Fruit fly (Drosophila melanogaster) whole organism, embryonic: Measurements from ENCODE around the gene Herc4.
A peak's percentile ranks its signal among the peaks of the same experiment; 100 is the strongest.

Source experiments
- ATbp ChIP-seq: fragments of 200-800 bp; sonication (Bioruptor generic); optimal IDR thresholded peaks from 2 replicates; lab custom pipeline; 2017; ENCODE audit warnings: missing biosample characterization, mild to moderate bottlenecking, missing genetic modification characterization, missing genetic modification reagents
- Atf6 ChIP-seq: fragments of 200-800 bp; sonication (Bioruptor generic); IDR thresholded peaks from 2 replicates; pipeline ENCODE4 v1.3.6; 2022; ENCODE audit warnings: missing biosample characterization, missing genetic modification characterization
- B-H2 ChIP-seq: fragments of 200-800 bp; sonication (Bioruptor generic); optimal IDR thresholded peaks from 2 replicates; lab custom pipeline; 2018; ENCODE audit warnings: missing biosample characterization, mild to moderate bottlenecking, missing genetic modification characterization
- Bteb2 ChIP-seq: fragments of 200-800 bp; sonication (Bioruptor generic); optimal IDR thresholded peaks from 2 replicates; lab custom pipeline; 2016; ENCODE audit warnings: missing biosample characterization, missing genetic modification characterization
- CG10209 ChIP-seq: fragments of 200-800 bp; sonication (Bioruptor generic); optimal IDR thresholded peaks from 3 replicates; lab custom pipeline; 2017; ENCODE audit warnings: missing biosample characterization, mild to moderate bottlenecking, missing genetic modification characterization, missing genetic modification reagents
- CG10366 ChIP-seq: fragments of 200-800 bp; sonication (Bioruptor generic); IDR thresholded peaks from 2 replicates; pipeline ENCODE4 v1.3.6; 2022; ENCODE audit warnings: missing biosample characterization, missing genetic modification characterization
- CG10462 ChIP-seq: fragments of 200-800 bp; sonication (Bioruptor generic); optimal IDR thresholded peaks from 2 replicates; lab custom pipeline; 2016; ENCODE audit warnings: missing biosample characterization, missing genetic modification characterization
- CG10543 ChIP-seq: fragments of 200-800 bp; sonication (Bioruptor generic); optimal IDR thresholded peaks from 3 replicates; lab custom pipeline; 2017; ENCODE audit warnings: missing biosample characterization, mild to moderate bottlenecking, missing genetic modification characterization, moderate library complexity
- CG11093 ChIP-seq: fragments of 200-800 bp; sonication (Bioruptor generic); IDR thresholded peaks from 3 replicates; pipeline ENCODE4 v1.3.6; 2022; ENCODE audit warnings: missing biosample characterization, missing genetic modification characterization
- CG11695 ChIP-seq: fragments of 200-800 bp; sonication (Bioruptor generic); IDR thresholded peaks from 3 replicates; pipeline ENCODE4 v1.3.6; 2022; ENCODE audit warnings: missing biosample characterization, missing genetic modification characterization
- CG1233 ChIP-seq: fragments of 200-800 bp; sonication (Bioruptor generic); optimal IDR thresholded peaks from 4 replicates; lab custom pipeline; 2018; ENCODE audit warnings: missing biosample characterization, mild to moderate bottlenecking, missing genetic modification characterization
- CG13123 ChIP-seq: fragments of 200-800 bp; sonication (Bioruptor generic); optimal IDR thresholded peaks from 2 replicates; lab custom pipeline; 2016; ENCODE audit warnings: missing biosample characterization, missing genetic modification characterization
- CG14050 ChIP-seq: fragments of 200-800 bp; sonication (Bioruptor generic); IDR thresholded peaks from 3 replicates; pipeline ENCODE4 v1.3.6; 2022; ENCODE audit warnings: missing biosample characterization, missing genetic modification characterization
- CG1529 ChIP-seq: fragments of 200-800 bp; sonication (Bioruptor generic); optimal IDR thresholded peaks from 3 replicates; lab custom pipeline; 2018; ENCODE audit warnings: missing biosample characterization, missing genetic modification characterization
- CG1603 ChIP-seq: fragments of 200-800 bp; sonication (Bioruptor generic); optimal IDR thresholded peaks from 2 replicates; lab custom pipeline; 2019; ENCODE audit warnings: missing biosample characterization, mild to moderate bottlenecking, missing genetic modification characterization, moderate library complexity
- CG17385 ChIP-seq: fragments of 200-800 bp; sonication (Bioruptor generic); optimal IDR thresholded peaks from 3 replicates; lab custom pipeline; 2018; ENCODE audit warnings: missing biosample characterization, mild to moderate bottlenecking, missing genetic modification characterization
- CG17829 ChIP-seq: fragments of 200-800 bp; optimal IDR thresholded peaks from 2 replicates; lab custom pipeline; 2019; ENCODE audit warnings: missing biosample characterization, mild to moderate bottlenecking, missing genetic modification characterization, moderate library complexity
- CG1792 ChIP-seq: fragments of 200-800 bp; sonication (Bioruptor generic); optimal IDR thresholded peaks from 2 replicates; lab custom pipeline; 2016; ENCODE audit warnings: missing biosample characterization, missing genetic modification characterization
- CG18476 ChIP-seq: fragments of 200-800 bp; sonication (Bioruptor generic); optimal IDR thresholded peaks from 2 replicates; lab custom pipeline; 2016; ENCODE audit warnings: missing biosample characterization, mild to moderate bottlenecking, missing genetic modification characterization
- CG2889 ChIP-seq: fragments of 200-800 bp; sonication (Bioruptor generic); IDR thresholded peaks from 3 replicates; pipeline ENCODE4 v1.3.6; 2022; ENCODE audit warnings: missing biosample characterization, missing genetic modification characterization
- CG31388 ChIP-seq: fragments of 200-800 bp; sonication (Bioruptor generic); optimal IDR thresholded peaks from 2 replicates; lab custom pipeline; 2016; ENCODE audit warnings: missing biosample characterization, missing genetic modification characterization
- CG32532 ChIP-seq: fragments of 200-800 bp; sonication (Bioruptor generic); IDR thresholded peaks from 2 replicates; pipeline ENCODE4 v1.3.6; 2022; ENCODE audit warnings: missing biosample characterization, missing genetic modification characterization
- CG4282 ChIP-seq: fragments of 200-800 bp; sonication (Bioruptor generic); optimal IDR thresholded peaks from 2 replicates; lab custom pipeline; 2016; ENCODE audit warnings: missing biosample characterization, missing genetic modification characterization
- CG6175 ChIP-seq: fragments of 200-800 bp; sonication (Bioruptor generic); IDR thresholded peaks from 3 replicates; pipeline ENCODE4 v1.3.6; 2022; ENCODE audit warnings: missing biosample characterization, missing genetic modification characterization
- CG6654 ChIP-seq: fragments of 200-800 bp; sonication (Bioruptor generic); optimal IDR thresholded peaks from 2 replicates; lab custom pipeline; 2017; ENCODE audit warnings: missing biosample characterization, mild to moderate bottlenecking, missing genetic modification characterization
- CG7556 ChIP-seq: fragments of 200-800 bp; sonication (Bioruptor generic); optimal IDR thresholded peaks from 2 replicates; lab custom pipeline; 2017; ENCODE audit warnings: missing biosample characterization, mild to moderate bottlenecking, missing genetic modification characterization
- CG7928 ChIP-seq: fragments of 200-800 bp; sonication (Bioruptor generic); optimal IDR thresholded peaks from 2 replicates; lab custom pipeline; 2017; ENCODE audit warnings: missing biosample characterization, mild to moderate bottlenecking, missing genetic modification characterization
- CG7963 ChIP-seq: fragments of 200-800 bp; sonication (Bioruptor generic); IDR thresholded peaks from 3 replicates; pipeline ENCODE4 v1.3.6; 2022; ENCODE audit warnings: missing biosample characterization, missing genetic modification characterization; ENCODE audit not compliant: partially characterized antibody
- CG8290 ChIP-seq, 3 experiments: fragments of 200-800 bp; sonication (Bioruptor generic); optimal IDR thresholded peaks; 2 replicates each; lab custom pipeline; 2016 to 2019; ENCODE audit warnings: missing biosample characterization in 3 of 3, missing genetic modification characterization in 3 of 3, mild to moderate bottlenecking in 2 of 3, moderate library complexity in 1 of 3
- CG9797 ChIP-seq: fragments of 200-800 bp; sonication (Bioruptor generic); optimal IDR thresholded peaks from 3 replicates; lab custom pipeline; 2018; ENCODE audit warnings: missing biosample characterization, mild to moderate bottlenecking, missing genetic modification characterization
- CG9932 ChIP-seq: fragments of 200-800 bp; sonication (Bioruptor generic); IDR thresholded peaks from 2 replicates; pipeline ENCODE4 v1.3.6; 2022; ENCODE audit warnings: missing biosample characterization, missing genetic modification characterization
- Dbx ChIP-seq: fragments of 200-800 bp; sonication (Bioruptor generic); IDR thresholded peaks from 3 replicates; pipeline ENCODE4 v1.3.6; 2022; ENCODE audit warnings: missing biosample characterization, missing genetic modification characterization
- Dref ChIP-seq: fragments of 200-800 bp; sonication (Bioruptor generic); IDR thresholded peaks from 2 replicates; pipeline ENCODE4 v1.3.6; 2022; ENCODE audit warnings: missing biosample characterization, missing genetic modification characterization
- Drgx ChIP-seq: fragments of 200-800 bp; sonication (Bioruptor generic); IDR thresholded peaks from 2 replicates; pipeline ENCODE4 v1.3.6; 2022; ENCODE audit warnings: missing biosample characterization, missing genetic modification characterization
- GATAe ChIP-seq: fragments of 200-800 bp; sonication (Bioruptor generic); conservative IDR thresholded peaks from 2 replicates; pipeline ENCODE4 v1.3.6; 2022; ENCODE audit warnings: missing biosample characterization, missing genetic modification characterization
- Hr51 ChIP-seq, 2 experiments: fragments of 200-800 bp; sonication (Bioruptor generic); optimal IDR thresholded peaks; 2 replicates in 1 of 2; 3 replicates in 1 of 2; lab custom pipeline; 2016 to 2018; ENCODE audit warnings: missing biosample characterization in 2 of 2, missing genetic modification characterization in 2 of 2, mild to moderate bottlenecking in 1 of 2, moderate library complexity in 1 of 2
- Lhr ChIP-seq: fragments of 200-800 bp; sonication (Bioruptor generic); optimal IDR thresholded peaks from 3 replicates; lab custom pipeline; 2017; ENCODE audit warnings: mild to moderate bottlenecking, missing biosample characterization, missing genetic modification reagents, missing genetic modification characterization
- Lpt ChIP-seq: fragments of >200 bp; optimal IDR thresholded peaks from 2 replicates; lab custom pipeline; 2018; ENCODE audit warnings: missing biosample characterization, missing genetic modification characterization
- Sry-δ ChIP-seq: fragments of 200-800 bp; sonication (Bioruptor generic); optimal IDR thresholded peaks from 2 replicates; lab custom pipeline; 2016; ENCODE audit warnings: missing biosample characterization, missing genetic modification characterization
- chm ChIP-seq: fragments of 200-800 bp; sonication (Bioruptor generic); IDR thresholded peaks from 2 replicates; pipeline ENCODE4 v1.3.6; 2022; ENCODE audit warnings: missing biosample characterization, missing genetic modification characterization
- crc ChIP-seq: fragments of 200-800 bp; sonication (Bioruptor generic); optimal IDR thresholded peaks from 2 replicates; lab custom pipeline; 2016; ENCODE audit warnings: missing biosample characterization, missing genetic modification characterization
- croc ChIP-seq: fragments of 200-800 bp; sonication (Bioruptor generic); conservative IDR thresholded peaks from 3 replicates; pipeline ENCODE4 v1.3.6; 2022; ENCODE audit warnings: missing biosample characterization, missing genetic modification characterization
- fd102C ChIP-seq: fragments of 200-800 bp; sonication (Bioruptor generic); optimal IDR thresholded peaks from 2 replicates; lab custom pipeline; 2018; ENCODE audit warnings: missing biosample characterization, mild to moderate bottlenecking, missing genetic modification characterization, moderate library complexity
- gt ChIP-seq: fragments of 200-800 bp; sonication (Bioruptor generic); IDR thresholded peaks from 2 replicates; pipeline ENCODE4 v1.3.6; 2022; ENCODE audit warnings: missing biosample characterization, missing genetic modification characterization
- h ChIP-seq: fragments of >200 bp; optimal IDR thresholded peaks from 2 replicates; lab custom pipeline; 2017
- luna ChIP-seq: fragments of 200-800 bp; sonication (Bioruptor generic); optimal IDR thresholded peaks from 2 replicates; lab custom pipeline; 2016; ENCODE audit warnings: missing biosample characterization, missing genetic modification characterization
- phol ChIP-seq: fragments of 200-800 bp; sonication (Bioruptor generic); optimal IDR thresholded peaks from 3 replicates; lab custom pipeline; 2018; ENCODE audit warnings: missing biosample characterization, mild to moderate bottlenecking, missing genetic modification characterization, moderate library complexity
- psq ChIP-seq: fragments of 200-800 bp; sonication (Bioruptor generic); optimal IDR thresholded peaks from 2 replicates; lab custom pipeline; 2017; ENCODE audit warnings: missing biosample characterization, missing genetic modification characterization
- slbo ChIP-seq: fragments of 200-800 bp; sonication (Bioruptor generic); IDR thresholded peaks from 2 replicates; pipeline ENCODE4 v1.3.6; 2022; ENCODE audit warnings: missing biosample characterization, missing genetic modification characterization
- sob ChIP-seq: fragments of 200-800 bp; sonication (Bioruptor generic); IDR thresholded peaks from 2 replicates; pipeline ENCODE4 v1.3.6; 2022; ENCODE audit warnings: missing biosample characterization, missing genetic modification characterization
- tap ChIP-seq: fragments of 200-800 bp; optimal IDR thresholded peaks from 3 replicates; lab custom pipeline; 2019; ENCODE audit warnings: missing biosample characterization, mild to moderate bottlenecking, missing genetic modification characterization, moderate library complexity
- wdn ChIP-seq: fragments of 200-800 bp; sonication (Bioruptor generic); IDR thresholded peaks from 2 replicates; pipeline ENCODE4 v1.3.6; 2022; ENCODE audit warnings: missing biosample characterization, missing genetic modification characterization

Herc4 gene

dm6 chr3L:1335428-1335764 is 21.9 kb downstream of the Herc4 start (continued):
- peak; percentile 10 for TF ChIP-seq Sry-δ (GFP tag; lab: Kevin White, UChicago)
- no peak for TF ChIP-seq CG4282 (GFP tag; lab: Kevin White, UChicago)
- TF ChIP-seq Lpt (GFP tag; lab: Kevin White, UChicago) = no peak
- peak; percentile 82 for TF ChIP-seq slbo
- no peak for TF ChIP-seq CG31388 (GFP tag; lab: Kevin White, UChicago)
- no peak for TF ChIP-seq Bteb2 (GFP tag; lab: Kevin White, UChicago)
- peak; percentile 29 for TF ChIP-seq CG17385
- no peak for TF ChIP-seq h
- TF ChIP-seq CG9797 (GFP tag; lab: Kevin White, UChicago) = no peak
- TF ChIP-seq CG1792 = no peak
- TF ChIP-seq CG7928 (GFP tag; lab: Kevin White, UChicago) = no peak
- TF ChIP-seq CG10462 = peak; percentile 6
- no peak for TF ChIP-seq Lhr (GFP tag; lab: Kevin White, UChicago)
- TF ChIP-seq CG8290 (GFP tag; optimal IDR thresholded peaks at IDR 0.05; lab: Kevin White, UChicago) = no peak
- TF ChIP-seq CG8290 (tag; optimal IDR thresholded peaks at IDR 0.05; lab: Kevin White, UChicago) = peak in 1 of 2 experiments; percentile 77
- no peak for TF ChIP-seq CG18476 (GFP tag; lab: Kevin White, UChicago)
- no peak; the same call in 1 of the 2 replicates for TF ChIP-seq chm (GFP tag; lab: Robert Waterston, UW)
- TF ChIP-seq CG2889 (GFP tag; lab: Robert Waterston, UW) = no peak
- no peak for TF ChIP-seq CG1233
- TF ChIP-seq gt = no peak
- no peak for TF ChIP-seq CG10543 (GFP tag; lab: Kevin White, UChicago)
- no peak for TF ChIP-seq CG1529 (GFP tag; lab: Kevin White, UChicago)
- peak; percentile 36 for TF ChIP-seq CG1603 (tag; lab: Kevin White, UChicago)
- TF ChIP-seq CG7556 (GFP tag; lab: Kevin White, UChicago) = peak; percentile 21
- TF ChIP-seq croc (GFP tag; lab: Robert Waterston, UW) = no peak
- peak; percentile 77 for TF ChIP-seq CG9932 (GFP tag; lab: Robert Waterston, UW)
- TF ChIP-seq Dref (GFP tag; lab: Robert Waterston, UW) = no peak
- peak; percentile 74 for TF ChIP-seq CG10366 (GFP tag; lab: Robert Waterston, UW)
- no peak for TF ChIP-seq GATAe (GFP tag; lab: Robert Waterston, UW)
- peak; percentile 84 for TF ChIP-seq CG32532 (GFP tag; lab: Robert Waterston, UW)
- TF ChIP-seq CG11695 (GFP tag; lab: Robert Waterston, UW) = 0 out of 3 replicates have a peak, but pooled peaks have one; percentile 33
- TF ChIP-seq luna = no peak
- TF ChIP-seq fd102C (GFP tag; lab: Kevin White, UChicago) = no peak
- TF ChIP-seq sob (GFP tag; lab: Robert Waterston, UW) = peak; percentile 72
- TF ChIP-seq CG14050 (GFP tag; lab: Robert Waterston, UW) = peak; percentile 38; the same call in 2 of the 3 replicates
- no peak for TF ChIP-seq CG6175 (GFP tag; lab: Robert Waterston, UW)
- no peak for TF ChIP-seq psq
- TF ChIP-seq ATbp (GFP tag; lab: Kevin White, UChicago) = peak; percentile 0
- peak; percentile 90 for TF ChIP-seq Drgx (GFP tag; lab: Robert Waterston, UW)
- peak in 1 of 2 experiments; percentile 36 for TF ChIP-seq Hr51 (GFP tag; optimal IDR thresholded peaks at IDR 0.05; lab: Kevin White, UChicago)
- TF ChIP-seq CG11093 (GFP tag; lab: Robert Waterston, UW) = 0 out of 3 replicates have a peak, but pooled peaks have one; percentile 25
- no peak for TF ChIP-seq tap (tag; lab: Kevin White, UChicago)
- TF ChIP-seq CG13123 (GFP tag; lab: Kevin White, UChicago) = no peak
- TF ChIP-seq Atf6 (GFP tag; lab: Robert Waterston, UW) = peak; percentile 64; the same call in 1 of the 2 replicates
- TF ChIP-seq Dbx (GFP tag; lab: Robert Waterston, UW) = peak; percentile 72
- TF ChIP-seq B-H2 (GFP tag; lab: Kevin White, UChicago) = no peak
- TF ChIP-seq CG10209 (GFP tag; lab: Kevin White, UChicago) = peak; percentile 35
- TF ChIP-seq CG17829 (tag; lab: Kevin White, UChicago) = peak; percentile 2
- no peak for TF ChIP-seq phol (tag; lab: Kevin White, UChicago)
- no peak for TF ChIP-seq CG7963 (GFP tag; lab: Robert Waterston, UW)
- no peak for TF ChIP-seq CG6654 (GFP tag; lab: Kevin White, UChicago)
- TF ChIP-seq crc (GFP tag; lab: Kevin White, UChicago) = peak; percentile 19
- TF ChIP-seq wdn = 0 out of 2 replicates have a peak, but pooled peaks have one; percentile 9
